Fruit fly (Drosophila melanogaster) whole organism, embryonic: Measurements from ENCODE around the gene CG4456.
A peak's percentile ranks its signal among the peaks of the same experiment; 100 is the strongest.

Source experiments
- Atf3 ChIP-seq: fragments of 200-800 bp; sonication (Bioruptor generic); optimal IDR thresholded peaks from 3 replicates; lab custom pipeline; 2016; ENCODE audit warnings: missing biosample characterization, missing genetic modification characterization
- Awh ChIP-seq: fragments of 200-800 bp; sonication (Bioruptor generic); IDR thresholded peaks from 2 replicates; pipeline ENCODE4, ENCODE4 v1.3.6; 2022; ENCODE audit warnings: missing biosample characterization, missing genetic modification characterization
- CG10209 ChIP-seq: fragments of 200-800 bp; sonication (Bioruptor generic); optimal IDR thresholded peaks from 3 replicates; lab custom pipeline; 2017; ENCODE audit warnings: missing biosample characterization, mild to moderate bottlenecking, missing genetic modification characterization, missing genetic modification reagents
- CG10366 ChIP-seq: fragments of 200-800 bp; sonication (Bioruptor generic); IDR thresholded peaks from 2 replicates; pipeline ENCODE4 v1.3.6; 2022; ENCODE audit warnings: missing biosample characterization, missing genetic modification characterization
- CG10462 ChIP-seq: fragments of 200-800 bp; sonication (Bioruptor generic); optimal IDR thresholded peaks from 2 replicates; lab custom pipeline; 2016; ENCODE audit warnings: missing biosample characterization, missing genetic modification characterization
- CG10543 ChIP-seq: fragments of 200-800 bp; sonication (Bioruptor generic); optimal IDR thresholded peaks from 3 replicates; lab custom pipeline; 2017; ENCODE audit warnings: missing biosample characterization, mild to moderate bottlenecking, missing genetic modification characterization, moderate library complexity
- CG12299 ChIP-seq: fragments of 200-800 bp; sonication (Bioruptor generic); optimal IDR thresholded peaks from 2 replicates; lab custom pipeline; 2018; ENCODE audit warnings: missing biosample characterization, mild to moderate bottlenecking, missing genetic modification characterization
- CG14441 ChIP-seq: fragments of 200-800 bp; sonication (Bioruptor generic); IDR thresholded peaks from 2 replicates; pipeline ENCODE4 v1.3.6; 2022; ENCODE audit warnings: missing biosample characterization, missing genetic modification characterization
- CG17186 ChIP-seq: fragments of 200-800 bp; sonication (Bioruptor generic); optimal IDR thresholded peaks from 3 replicates; lab custom pipeline; 2017; ENCODE audit warnings: missing biosample characterization, missing genetic modification reagents, missing genetic modification characterization
- CG17328 ChIP-seq: fragments of 200-800 bp; sonication (Bioruptor generic); IDR thresholded peaks from 2 replicates; pipeline ENCODE4 v1.3.6; 2022; ENCODE audit warnings: missing biosample characterization, missing genetic modification characterization
- CG2129 ChIP-seq: fragments of 200-800 bp; sonication (Bioruptor generic); IDR thresholded peaks from 2 replicates; pipeline ENCODE4 v1.3.6; 2022; ENCODE audit warnings: missing biosample characterization, missing genetic modification characterization; ENCODE audit not compliant: partially characterized antibody
- CG2199 ChIP-seq: fragments of 200-800 bp; sonication (Bioruptor generic); IDR thresholded peaks from 3 replicates; pipeline ENCODE4 v1.3.6; 2022; ENCODE audit warnings: missing biosample characterization, missing genetic modification characterization
- CG34422 ChIP-seq: fragments of 200-800 bp; sonication (Bioruptor generic); IDR thresholded peaks from 3 replicates; pipeline ENCODE4 v1.3.6; 2022; ENCODE audit warnings: missing biosample characterization, missing genetic modification characterization
- CG42726 ChIP-seq: fragments of 200-800 bp; sonication (Bioruptor generic); IDR thresholded peaks from 2 replicates; pipeline ENCODE4 v1.3.6; 2022; ENCODE audit warnings: missing biosample characterization, missing genetic modification characterization; ENCODE audit not compliant: partially characterized antibody
- CG6654 ChIP-seq: fragments of 200-800 bp; sonication (Bioruptor generic); optimal IDR thresholded peaks from 2 replicates; lab custom pipeline; 2017; ENCODE audit warnings: missing biosample characterization, mild to moderate bottlenecking, missing genetic modification characterization
- CG9727 ChIP-seq: fragments of 200-800 bp; sonication (Bioruptor generic); optimal IDR thresholded peaks from 3 replicates; lab custom pipeline; 2017; ENCODE audit warnings: missing biosample characterization, mild to moderate bottlenecking, missing genetic modification characterization
- CTCF ChIP-seq: fragments of 200-800 bp; sonication (Bioruptor generic); optimal IDR thresholded peaks from 2 replicates; lab custom pipeline; 2017; ENCODE audit warnings: missing biosample characterization, mild to moderate bottlenecking, missing genetic modification characterization, moderate library complexity
- CrebB ChIP-seq: fragments of 200-800 bp; sonication (Bioruptor generic); optimal IDR thresholded peaks from 3 replicates; lab custom pipeline; 2018; ENCODE audit warnings: missing biosample characterization, mild to moderate bottlenecking, missing genetic modification characterization
- E2f2 ChIP-seq: fragments of 200-800 bp; sonication (Bioruptor generic); IDR thresholded peaks from 2 replicates; pipeline ENCODE4 v1.3.6; 2022; ENCODE audit warnings: missing biosample characterization, missing genetic modification characterization
- Fer3 ChIP-seq: fragments of 200-800 bp; sonication (Bioruptor generic); optimal IDR thresholded peaks from 2 replicates; lab custom pipeline; 2018; ENCODE audit warnings: missing biosample characterization, mild to moderate bottlenecking, missing genetic modification characterization, moderate library complexity
- HmgZ ChIP-seq: fragments of 200-800 bp; sonication (Bioruptor generic); optimal IDR thresholded peaks from 2 replicates; lab custom pipeline; 2018; ENCODE audit warnings: missing biosample characterization, mild to moderate bottlenecking, missing genetic modification characterization
- Kr ChIP-seq: fragments of 200-800 bp; sonication (Bioruptor generic); optimal IDR thresholded peaks from 2 replicates; lab custom pipeline; 2017; ENCODE audit warnings: missing biosample characterization, mild to moderate bottlenecking, missing genetic modification characterization
- Med ChIP-seq: fragments of 200-800 bp; sonication (Bioruptor generic); peaks from one replicate; lab custom pipeline; 2016; ENCODE audit warnings: missing biosample characterization, missing genetic modification characterization, mild to moderate bottlenecking, inconsistent platforms, moderate library complexity
- Meics ChIP-seq: fragments of 200-800 bp; sonication (Bioruptor generic); optimal IDR thresholded peaks from 2 replicates; lab custom pipeline; 2017; ENCODE audit warnings: missing biosample characterization, mild to moderate bottlenecking, missing genetic modification characterization
- Optix ChIP-seq: fragments of 200-800 bp; sonication (Bioruptor generic); IDR thresholded peaks from 3 replicates; pipeline ENCODE4 v1.3.6; 2022; ENCODE audit warnings: missing biosample characterization, missing genetic modification characterization
- PHDP ChIP-seq: fragments of 200-800 bp; sonication (Bioruptor generic); optimal IDR thresholded peaks from 3 replicates; lab custom pipeline; 2018; ENCODE audit warnings: missing biosample characterization, mild to moderate bottlenecking, missing genetic modification characterization, moderate library complexity
- Rx ChIP-seq: fragments of 200-800 bp; sonication (Bioruptor generic); IDR thresholded peaks from 2 replicates; pipeline ENCODE4 v1.3.6; 2022; ENCODE audit warnings: missing biosample characterization, missing genetic modification characterization
- Sox102F ChIP-seq: fragments of 200-800 bp; sonication (Bioruptor generic); optimal IDR thresholded peaks from 2 replicates; lab custom pipeline; 2018; ENCODE audit warnings: missing biosample characterization, mild to moderate bottlenecking, missing genetic modification characterization, moderate library complexity
- Xrp1 ChIP-seq: fragments of 200-800 bp; sonication (Bioruptor generic); IDR thresholded peaks from 2 replicates; pipeline ENCODE4 v1.3.6; 2022; ENCODE audit warnings: missing biosample characterization, missing genetic modification characterization
- ap ChIP-seq: fragments of 200-800 bp; sonication (Bioruptor generic); IDR thresholded peaks from 2 replicates; pipeline ENCODE4 v1.3.6; 2022; ENCODE audit warnings: missing biosample characterization, missing genetic modification characterization
- bbx ChIP-seq: fragments of 200-800 bp; sonication (Bioruptor generic); IDR thresholded peaks from 2 replicates; pipeline ENCODE4 v1.3.6; 2022; ENCODE audit warnings: missing biosample characterization, missing genetic modification characterization; ENCODE audit not compliant: partially characterized antibody
- chm ChIP-seq: fragments of 200-800 bp; sonication (Bioruptor generic); IDR thresholded peaks from 2 replicates; pipeline ENCODE4 v1.3.6; 2022; ENCODE audit warnings: missing biosample characterization, missing genetic modification characterization
- ci ChIP-seq: fragments of 200-800 bp; sonication (Bioruptor generic); IDR thresholded peaks from 3 replicates; pipeline ENCODE4 v1.3.6; 2022; ENCODE audit warnings: missing biosample characterization, missing genetic modification characterization
- disco-r ChIP-seq: fragments of 200-800 bp; sonication (Bioruptor generic); optimal IDR thresholded peaks from 2 replicates; lab custom pipeline; 2016; ENCODE audit warnings: missing biosample characterization, missing genetic modification characterization
- hkb ChIP-seq, 2 experiments: fragments of 200-800 bp in 1 of 2; fragments of >200 bp in 1 of 2; sonication (Bioruptor generic) in 1 of 2; IDR thresholded peaks in 1 of 2; optimal IDR thresholded peaks in 1 of 2; 2 replicates each; pipeline versions ENCODE4 v1.3.6 to Lab custom; 2017 to 2022; ENCODE audit warnings: missing biosample characterization in 1 of 2, missing genetic modification characterization in 1 of 2
- insv ChIP-seq, 2 experiments: fragments of 200-800 bp; sonication (Bioruptor generic); optimal IDR thresholded peaks; 3 replicates each; lab custom pipeline; 2016 to 2018; ENCODE audit warnings: missing biosample characterization in 2 of 2, missing genetic modification characterization in 2 of 2
- inv ChIP-seq: fragments of 200-800 bp; sonication (Bioruptor generic); IDR thresholded peaks from 2 replicates; pipeline ENCODE4 v1.3.6; 2022; ENCODE audit warnings: missing biosample characterization, missing genetic modification characterization; ENCODE audit not compliant: partially characterized antibody
- kni ChIP-seq: fragments of 200-800 bp; sonication (Bioruptor generic); optimal IDR thresholded peaks from 3 replicates; lab custom pipeline; 2017; ENCODE audit warnings: mild to moderate bottlenecking, missing biosample characterization, missing genetic modification reagents, missing genetic modification characterization
- lilli ChIP-seq: fragments of 200-800 bp; sonication (Bioruptor generic); optimal IDR thresholded peaks from 3 replicates; lab custom pipeline; 2016; ENCODE audit warnings: missing biosample characterization, missing genetic modification characterization
- prd ChIP-seq, 3 experiments: fragments of >200 bp in 2 of 3; fragments of 200-800 bp in 1 of 3; sonication (Bioruptor generic) in 1 of 3; optimal IDR thresholded peaks in 2 of 3; IDR thresholded peaks in 1 of 3; 2 replicates in 2 of 3; 3 replicates in 1 of 3; pipeline versions ENCODE4 v1.3.6 to Lab custom; 2017 to 2022; ENCODE audit warnings: missing biosample characterization in 1 of 3, missing genetic modification characterization in 1 of 3
- pum ChIP-seq: fragments of 200-800 bp; sonication (Bioruptor generic); optimal IDR thresholded peaks from 2 replicates; lab custom pipeline; 2016; ENCODE audit warnings: missing biosample characterization, missing genetic modification characterization
- schlank ChIP-seq: fragments of 200-800 bp; sonication (Bioruptor generic); optimal IDR thresholded peaks from 2 replicates; lab custom pipeline; 2018; ENCODE audit warnings: missing biosample characterization, mild to moderate bottlenecking, missing genetic modification characterization
- scrt ChIP-seq: fragments of 200-800 bp; sonication (Bioruptor generic); optimal IDR thresholded peaks from 2 replicates; lab custom pipeline; 2018; ENCODE audit warnings: missing biosample characterization, mild to moderate bottlenecking, missing genetic modification characterization, moderate library complexity
- sens-2 ChIP-seq: fragments of 200-800 bp; sonication (Bioruptor generic); IDR thresholded peaks from 2 replicates; pipeline ENCODE4 v1.3.6; 2022; ENCODE audit warnings: missing biosample characterization, missing genetic modification characterization
- sisA ChIP-seq: fragments of 200-800 bp; sonication (Bioruptor generic); IDR thresholded peaks from 2 replicates; pipeline ENCODE4 v1.3.6; 2022; ENCODE audit warnings: missing biosample characterization, missing genetic modification characterization
- sr ChIP-seq: fragments of 200-800 bp; sonication (Bioruptor generic); IDR thresholded peaks from 3 replicates; pipeline ENCODE4 v1.3.6; 2022; ENCODE audit warnings: missing biosample characterization, missing genetic modification characterization
- vvl ChIP-seq: fragments of 200-800 bp; sonication (Bioruptor generic); IDR thresholded peaks from 2 replicates; pipeline ENCODE4 v1.3.6; 2022; ENCODE audit warnings: missing biosample characterization, missing genetic modification characterization

The CG4456 gene

dm6 chr3L:9419328-9419727, 46.8 kb downstream of the CG4456 start (continued):
- 0 out of 2 replicates have a peak, but pooled peaks have one; percentile 35 for TF ChIP-seq ap (GFP tag; lab: Robert Waterston, UW)
- 0 out of 2 replicates have a peak, but pooled peaks have one; percentile 4 for TF ChIP-seq sens-2
- no peak for TF ChIP-seq prd (optimal IDR thresholded peaks at IDR 0.05; lab: Kevin White, UChicago)
- TF ChIP-seq prd (GFP tag; IDR thresholded peaks at IDR 0.05; lab: Robert Waterston, UW): peak; percentile 33; the same call in 1 of the 3 replicates
- peak; percentile 32; the same call in 1 of the 2 replicates for TF ChIP-seq sisA (GFP tag; lab: Robert Waterston, UW)
- TF ChIP-seq CG17328 (GFP tag; lab: Robert Waterston, UW): 0 out of 2 replicates have a peak, but pooled peaks have one; percentile 33
- peak; percentile 54 for TF ChIP-seq CG10366 (GFP tag; lab: Robert Waterston, UW)
- peak; percentile 14; the same call in 1 of the 2 replicates for TF ChIP-seq Xrp1 (GFP tag; lab: Robert Waterston, UW)
- peak; percentile 40 for TF ChIP-seq CG14441 (GFP tag; lab: Robert Waterston, UW)
- 0 out of 3 replicates have a peak, but pooled peaks have one; percentile 33 for TF ChIP-seq CG2199
- TF ChIP-seq Sox102F (GFP tag; lab: Kevin White, UChicago): peak; percentile 25
- TF ChIP-seq bbx (GFP tag; lab: Robert Waterston, UW): no peak
- 0 out of 3 replicates have a peak, but pooled peaks have one; percentile 26 for TF ChIP-seq CG34422 (GFP tag; lab: Robert Waterston, UW)
- TF ChIP-seq inv: no peak
- TF ChIP-seq insv (GFP tag; optimal IDR thresholded peaks at IDR 0.05; lab: Kevin White, UChicago): no peak
- TF ChIP-seq CG17186 (GFP tag; lab: Kevin White, UChicago): no peak
- 0 out of 3 replicates have a peak, but pooled peaks have one; percentile 33 for TF ChIP-seq Optix (GFP tag; lab: Robert Waterston, UW)
- peak; percentile 65; the same call in 2 of the 3 replicates for TF ChIP-seq ci (GFP tag; lab: Robert Waterston, UW)
- TF ChIP-seq chm (GFP tag; lab: Robert Waterston, UW): 0 out of 2 replicates have a peak, but pooled peaks have one; percentile 16
- no peak for TF ChIP-seq scrt (GFP tag; lab: Kevin White, UChicago)
- 0 out of 3 replicates have a peak, but pooled peaks have one; percentile 25 for TF ChIP-seq sr
- peak; percentile 56; the same call in 1 of the 2 replicates for TF ChIP-seq Awh
- TF ChIP-seq vvl (GFP tag; lab: Robert Waterston, UW): peak; percentile 46; the same call in 1 of the 2 replicates
- TF ChIP-seq Atf3 (GFP tag; lab: Kevin White, UChicago): no peak
- no peak for TF ChIP-seq hkb (optimal IDR thresholded peaks at IDR 0.05; lab: Kevin White, UChicago)
- TF ChIP-seq hkb (GFP tag; IDR thresholded peaks at IDR 0.05; lab: Robert Waterston, UW): 0 out of 2 replicates have a peak, but pooled peaks have one; percentile 21
- no peak for TF ChIP-seq CG10462 (GFP tag; lab: Kevin White, UChicago)
- TF ChIP-seq CG10209 (GFP tag; lab: Kevin White, UChicago): no peak
- TF ChIP-seq, all 482 proteins: peak for 34

dm6 chr3L:9420054-9420818, 47.7 kb downstream of the CG4456 start:
- TF ChIP-seq CG12299: no peak
- peak; percentile 25 for TF ChIP-seq CrebB
- TF ChIP-seq schlank (tag; lab: Kevin White, UChicago): no peak
- TF ChIP-seq PHDP (tag; lab: Kevin White, UChicago): peak; percentile 52
- TF ChIP-seq E2f2 (GFP tag; lab: Robert Waterston, UW): peak; percentile 39; the same call in 1 of the 2 replicates
- peak; percentile 81 for TF ChIP-seq Med (GFP tag; lab: Kevin White, UChicago)
- peak; percentile 43 for TF ChIP-seq CG9727 (GFP tag; lab: Kevin White, UChicago)
- no peak for TF ChIP-seq kni (GFP tag; lab: Kevin White, UChicago)
- peak; percentile 18 for TF ChIP-seq lilli (GFP tag; lab: Kevin White, UChicago)
- TF ChIP-seq CG42726 (GFP tag; lab: Robert Waterston, UW): no peak
- TF ChIP-seq Rx (GFP tag; lab: Robert Waterston, UW): peak; percentile 34; the same call in 1 of the 2 replicates
- peak; percentile 9 for TF ChIP-seq CTCF (GFP tag; lab: Kevin White, UChicago)
- no peak for TF ChIP-seq CG6654
- TF ChIP-seq Fer3 (tag; lab: Kevin White, UChicago): peak; percentile 29
- no peak for TF ChIP-seq Kr (GFP tag; lab: Kevin White, UChicago)
- peak; percentile 12 for TF ChIP-seq pum
- TF ChIP-seq CG10543 (GFP tag; lab: Kevin White, UChicago): no peak
- no peak for TF ChIP-seq disco-r (GFP tag; lab: Kevin White, UChicago)
- peak; percentile 53; the same call in 1 of the 2 replicates for TF ChIP-seq sisA (GFP tag; lab: Robert Waterston, UW)
- no peak for TF ChIP-seq HmgZ (tag; lab: Kevin White, UChicago)
- TF ChIP-seq CG2129 (GFP tag; lab: Robert Waterston, UW): no peak
- TF ChIP-seq Xrp1 (GFP tag; lab: Robert Waterston, UW): peak; percentile 63; the same call in 1 of the 2 replicates
- peak; percentile 30 for TF ChIP-seq Meics (GFP tag; lab: Kevin White, UChicago)
